Worm (Caenorhabditis elegans): Measurements from ENCODE around the gene T03G11.10.

ce11 chrX:5154278-5154677 lies 16.7 kb downstream of the T03G11.10 start, which contains the start of gene C31H2.3:
- TF ChIP-seq ref-1 (GFP tag; conservative IDR thresholded peaks at IDR 0.05) (no peak), tab-1 (GFP tag; IDR thresholded peaks at IDR 0.05) (no peak), ztf-23 (GFP tag; IDR thresholded peaks at IDR 0.05) (no peak), flt-1 (GFP tag; IDR thresholded peaks at IDR 0.05) (no peak), T22C8.4 (GFP tag; IDR thresholded peaks at IDR 0.05) (no peak), ztf-29 (GFP tag; IDR thresholded peaks at IDR 0.05) (no peak)

All from whole organism, midembryonic.